Fruit fly (Drosophila melanogaster): Measurements from ENCODE around the gene CG8176.

DNA sequence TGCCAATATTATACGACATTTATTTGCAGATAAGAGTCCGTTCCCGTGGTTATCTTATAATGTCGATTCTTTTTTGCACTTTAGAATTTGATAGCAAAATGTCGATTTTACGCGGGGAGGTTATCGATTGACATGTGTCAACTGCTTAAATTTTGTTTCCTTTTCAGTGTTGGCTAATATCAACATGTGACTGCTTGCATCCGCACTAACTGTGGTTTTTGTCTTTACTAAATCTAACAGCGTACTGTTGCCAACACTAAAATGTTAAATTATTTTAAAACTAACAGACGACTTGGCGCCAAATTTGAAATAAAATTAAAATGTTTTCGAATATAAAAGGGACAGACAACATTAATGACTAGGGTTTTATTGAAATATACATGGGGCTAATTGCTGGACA, 19.1 kb upstream of the CG8176 start:
- TF ChIP-seq foxo (GFP tag; optimal IDR thresholded peaks at IDR 0.05) (peak in 1 of 2 experiments; percentile 86), brk (GFP tag; optimal IDR thresholded peaks at IDR 0.05) (peak; percentile 72), OdsH (GFP tag; optimal IDR thresholded peaks at IDR 0.05) (peak; percentile 49), lola (GFP tag; optimal IDR thresholded peaks at IDR 0.05) (no peak), br (GFP tag; optimal IDR thresholded peaks at IDR 0.05) (peak; percentile 77), fru (GFP tag; optimal IDR thresholded peaks at IDR 0.05) (peak; percentile 55), Myc (optimal IDR thresholded peaks at IDR 0.05) (peak; percentile 74), dsf (GFP tag; optimal IDR thresholded peaks at IDR 0.05; ENCODE audit: borderline replicate concordance) (peak; percentile 41), psq (GFP tag; optimal IDR thresholded peaks at IDR 0.05) (peak; percentile 42), Hr83 (GFP tag; optimal IDR thresholded peaks at IDR 0.05; ENCODE audit: poor library complexity, severe bottlenecking) (peak; percentile 78), N (GFP tag; optimal IDR thresholded peaks at IDR 0.05) (peak; percentile 8), Sp1 (GFP tag; optimal IDR thresholded peaks at IDR 0.05) (peak; percentile 41)
